Worm (Caenorhabditis elegans): ENCODE measurements around the gene F43C1.7.
A peak's percentile ranks its signal among the peaks of the same experiment; 100 is the strongest.

The F43C1.7 gene

DNA sequence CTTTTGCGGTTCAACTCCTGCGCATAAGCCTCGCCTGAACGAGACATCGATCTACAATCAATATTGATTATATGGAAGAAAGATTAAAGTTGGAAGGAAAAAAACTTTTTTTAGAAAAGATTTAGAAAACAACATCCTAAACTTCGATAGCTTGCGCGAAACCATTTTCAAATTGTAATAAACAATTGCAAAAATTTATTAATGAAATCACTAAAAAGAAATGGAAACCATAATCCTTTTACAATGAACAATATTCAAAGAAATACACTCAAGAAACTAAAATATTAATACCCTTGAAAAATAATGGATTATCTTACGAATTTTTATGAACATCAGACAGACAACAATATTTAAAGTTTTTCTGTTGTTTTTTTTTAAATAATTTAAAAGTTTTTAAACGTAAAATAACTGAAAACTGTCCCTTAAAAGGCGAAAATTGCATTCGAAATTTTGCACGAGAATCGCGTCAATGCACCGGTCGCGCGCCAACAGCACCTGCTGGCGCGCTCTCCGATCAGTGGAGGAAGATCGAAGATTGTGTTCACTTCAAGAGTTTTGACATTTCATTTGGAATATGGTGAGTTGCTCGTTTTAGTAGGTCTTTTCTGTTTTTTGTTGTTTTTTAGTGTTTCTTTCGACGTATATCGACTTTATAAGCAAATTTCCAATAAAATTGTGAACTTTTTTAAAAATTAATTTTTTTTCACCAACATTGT, 27.0 kb upstream of the F43C1.7 start, which contains the start of the genes sftb-1 and R10E4.1:
sftb-1 (minus strand) TSS at position 51 of the 716 bp plus-strand sequence.
R10E4.1 (plus strand) TSS at position 524 of the 716 bp plus-strand sequence.
- TF ChIP-seq zfh-2 (GFP tag; conservative IDR thresholded peaks at IDR 0.05) (no peak), lsl-1 (GFP tag; optimal IDR thresholded peaks at IDR 0.05) (peak; percentile 31), lin-40 (tag; optimal IDR thresholded peaks at IDR 0.05) (peak; percentile 64), madf-6 (GFP tag; IDR thresholded peaks at IDR 0.05) (peak; percentile 63), snpc-4 (GFP tag; optimal IDR thresholded peaks at IDR 0.05) (peak; percentile 14), snpc-4 (tag; optimal IDR thresholded peaks at IDR 0.05) (peak in 3 of 4 experiments; percentile 24 to 40 (median 37)), lsy-27 (tag; optimal IDR thresholded peaks at IDR 0.05; ENCODE audit: borderline replicate concordance, insufficient read depth) (peak; percentile 5), F33H1.4 (GFP tag; IDR thresholded peaks at IDR 0.05) (peak; percentile 38), ztf-18 (tag; optimal IDR thresholded peaks at IDR 0.05) (peak; percentile 94), rpc-1 (optimal IDR thresholded peaks at IDR 0.05) (no peak), rpc-1 (tag; optimal IDR thresholded peaks at IDR 0.05) (no peak), C06A6.2 (GFP tag; conservative IDR thresholded peaks at IDR 0.05) (0 out of 2 replicates have a peak, but pooled peaks have one; percentile 29), nfyb-1 (GFP tag; IDR thresholded peaks at IDR 0.05) (0 out of 2 replicates have a peak, but pooled peaks have one; percentile 21), lin-35 (GFP tag; optimal IDR thresholded peaks at IDR 0.05) (peak in 1 of 3 experiments; percentile 66), pbrm-1 (GFP tag; IDR thresholded peaks at IDR 0.05) (peak; percentile 55; the same call in 1 of the 2 replicates), rcor-1 (GFP tag; IDR thresholded peaks at IDR 0.05) (peak; percentile 40; the same call in 1 of the 2 replicates), dox-1 (GFP tag; IDR thresholded peaks at IDR 0.05) (peak; percentile 74), Y53G8AR.9 (GFP tag; conservative IDR thresholded peaks at IDR 0.05) (no peak), madf-3 (GFP tag; IDR thresholded peaks at IDR 0.05) (no peak), hmg-1.2 (GFP tag; IDR thresholded peaks at IDR 0.05) (0 out of 2 replicates have a peak, but pooled peaks have one; percentile 13), mcd-1 (GFP tag; IDR thresholded peaks at IDR 0.05) (peak; percentile 75), repo-1 (tag; optimal IDR thresholded peaks at IDR 0.05) (peak; percentile 15), F23B12.7 (tag; optimal IDR thresholded peaks at IDR 0.05; ENCODE audit: insufficient read depth) (peak; percentile 27), D2030.7 (GFP tag; IDR thresholded peaks at IDR 0.05) (0 out of 2 replicates have a peak, but pooled peaks have one; percentile 12), lin-54 (GFP tag; optimal IDR thresholded peaks at IDR 0.05) (peak; percentile 59), nhr-80 (tag; optimal IDR thresholded peaks at IDR 0.05) (peak; percentile 23), ceh-58 (GFP tag; IDR thresholded peaks at IDR 0.05) (no peak), cebp-1 (GFP tag; IDR thresholded peaks at IDR 0.05) (no peak), cebp-1 (tag; optimal IDR thresholded peaks at IDR 0.05) (peak; percentile 61), B0336.3 (GFP tag; IDR thresholded peaks at IDR 0.05) (peak; percentile 41; the same call in 1 of the 2 replicates), lag-1 (GFP tag; IDR thresholded peaks at IDR 0.05) (no peak), attf-5 (GFP tag; optimal IDR thresholded peaks at IDR 0.05) (peak; percentile 36), tbp1 (GFP tag; optimal IDR thresholded peaks at IDR 0.05) (peak; percentile 39), ccch-3 (GFP tag; optimal IDR thresholded peaks at IDR 0.05) (no peak), K12H6.12 (tag; optimal IDR thresholded peaks at IDR 0.05) (no peak), dpl-1 (GFP tag; optimal IDR thresholded peaks at IDR 0.05) (peak; percentile 44)

DNA sequence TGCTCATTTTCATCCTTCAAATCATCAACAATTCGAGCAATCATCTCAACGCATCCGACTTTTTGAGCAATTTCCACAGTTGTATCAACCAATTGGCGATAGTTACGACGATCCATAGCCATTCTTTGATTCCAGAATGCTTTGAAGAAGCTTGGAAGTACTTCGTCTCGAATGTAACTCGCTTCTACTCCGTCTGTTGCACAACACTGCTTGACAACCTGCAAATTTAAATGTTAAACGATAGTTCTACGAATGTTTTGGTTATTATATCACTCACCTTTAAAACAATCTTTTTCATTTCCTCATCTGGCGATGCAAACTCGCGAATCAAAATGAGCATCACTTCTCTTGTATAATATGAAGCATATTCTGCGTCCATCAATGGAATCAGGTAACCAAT, 23.5 kb upstream of the F43C1.7 start:
- no peak for TF ChIP-seq efl-1 (GFP tag; optimal IDR thresholded peaks at IDR 0.05)
- TF ChIP-seq chd-7 (tag; optimal IDR thresholded peaks at IDR 0.05): no peak
- no peak for TF ChIP-seq C06A6.2 (GFP tag; conservative IDR thresholded peaks at IDR 0.05)
- TF ChIP-seq nhr-80 (tag; optimal IDR thresholded peaks at IDR 0.05): no peak
- no peak for TF ChIP-seq F57C9.4 (tag; optimal IDR thresholded peaks at IDR 0.05)
- no peak for TF ChIP-seq let-607 (tag; optimal IDR thresholded peaks at IDR 0.05)
- TF ChIP-seq die-1 (tag; optimal IDR thresholded peaks at IDR 0.05): no peak
- no peak for TF ChIP-seq tbx-9 (tag; optimal IDR thresholded peaks at IDR 0.05; ENCODE audit: borderline replicate concordance)
- no peak for TF ChIP-seq sdz-38 (tag; optimal IDR thresholded peaks at IDR 0.05)
- TF ChIP-seq ztf-25 (GFP tag; IDR thresholded peaks at IDR 0.05): no peak
- TF ChIP-seq bed-1 (GFP tag; IDR thresholded peaks at IDR 0.05): no peak
- TF ChIP-seq B0019.2 (GFP tag; conservative IDR thresholded peaks at IDR 0.05): no peak
- no peak for TF ChIP-seq xnd-1 (tag; optimal IDR thresholded peaks at IDR 0.05)
- TF ChIP-seq ceh-100 (GFP tag; IDR thresholded peaks at IDR 0.05): no peak
